Fruit fly (Drosophila melanogaster) whole organism, larva: Measurements from ENCODE around the gene SP1029.

Experiments
- noc ChIP-seq: fragments of 200-800 bp; sonication (Bioruptor generic); optimal IDR thresholded peaks from 3 replicates; lab custom pipeline; 2019; ENCODE audit warnings: missing biosample characterization, mild to moderate bottlenecking, missing genetic modification characterization, moderate library complexity

The SP1029 gene

DNA sequence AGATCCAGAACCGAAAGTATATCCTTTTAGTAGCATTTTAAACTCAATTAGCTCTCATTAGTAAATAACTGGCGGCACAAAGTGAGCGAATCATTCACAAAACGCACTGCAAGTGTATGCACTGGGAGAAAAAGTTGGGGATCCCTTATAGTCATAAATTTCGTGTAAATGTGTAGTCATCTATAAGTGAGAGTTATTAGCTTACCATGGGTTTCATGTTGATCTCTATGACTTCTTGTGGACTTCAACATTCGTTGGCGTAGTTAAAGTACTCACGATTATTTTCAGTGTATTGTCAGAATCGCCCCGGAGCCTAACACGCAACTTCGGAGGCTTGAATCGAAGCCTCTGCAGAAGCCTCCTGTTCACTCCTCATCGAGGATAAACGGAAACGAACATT is 26.8 kb upstream of the SP1029 start:
- no peak for TF ChIP-seq noc

DNA sequence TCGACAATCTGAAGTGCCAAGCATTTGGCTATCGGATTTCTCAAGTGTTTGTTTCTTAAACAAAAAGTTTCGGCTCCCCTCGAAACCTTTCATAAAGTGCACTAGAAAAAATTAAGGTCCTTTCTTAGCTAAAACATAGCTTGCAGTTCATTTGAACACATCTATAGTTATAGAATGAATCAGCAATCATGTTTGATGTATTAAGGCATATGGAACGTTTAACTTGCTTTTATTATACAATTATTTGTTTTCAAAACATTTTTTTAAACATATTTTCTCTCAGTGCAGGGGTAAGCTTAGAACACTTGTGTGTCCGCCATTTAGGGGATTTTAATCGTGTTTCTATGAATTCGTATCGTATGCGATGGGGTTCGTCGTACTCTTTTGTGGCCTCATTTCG is 24.3 kb upstream of the SP1029 start:
- no peak for TF ChIP-seq noc

DNA sequence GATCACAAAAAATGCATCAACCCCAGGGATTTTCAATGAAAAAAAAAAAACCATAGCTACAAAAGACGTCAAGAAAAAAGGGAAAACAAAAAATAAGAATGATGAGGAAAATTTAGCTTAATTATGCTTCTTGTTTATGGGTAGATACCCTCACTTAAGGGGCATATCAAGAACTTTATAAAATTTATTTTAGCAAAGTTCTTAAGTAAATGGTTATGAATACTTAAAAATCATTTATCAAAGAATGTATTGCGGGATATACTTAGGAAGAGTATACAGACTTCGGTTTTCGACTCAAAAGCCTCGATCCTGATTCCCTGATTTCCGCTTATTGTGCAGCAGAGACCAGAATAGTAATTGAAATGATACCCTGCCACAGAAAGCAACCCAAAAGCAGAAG is 22.8 kb upstream of the SP1029 start:
- no peak for TF ChIP-seq noc

DNA sequence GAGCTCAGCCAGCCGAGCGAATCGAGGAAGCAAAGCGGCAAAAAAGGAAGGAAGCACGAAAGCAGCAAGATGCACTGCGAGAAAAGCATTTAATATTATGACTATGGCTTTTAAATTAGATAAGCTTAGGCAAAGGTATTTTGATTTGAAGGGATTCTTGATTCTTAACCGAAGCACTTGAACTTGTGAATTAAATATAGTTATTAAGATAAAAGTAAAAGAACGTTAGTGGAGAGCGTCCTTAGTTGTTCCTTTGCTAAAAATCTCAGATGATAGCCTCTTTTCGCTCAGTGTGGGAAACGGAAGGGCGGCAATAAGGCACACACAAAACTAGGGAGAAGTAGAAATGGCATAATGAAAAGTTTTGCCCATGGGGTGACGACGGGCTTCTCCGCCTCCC is 19.0 kb upstream of the SP1029 start:
- TF ChIP-seq noc = no peak

DNA sequence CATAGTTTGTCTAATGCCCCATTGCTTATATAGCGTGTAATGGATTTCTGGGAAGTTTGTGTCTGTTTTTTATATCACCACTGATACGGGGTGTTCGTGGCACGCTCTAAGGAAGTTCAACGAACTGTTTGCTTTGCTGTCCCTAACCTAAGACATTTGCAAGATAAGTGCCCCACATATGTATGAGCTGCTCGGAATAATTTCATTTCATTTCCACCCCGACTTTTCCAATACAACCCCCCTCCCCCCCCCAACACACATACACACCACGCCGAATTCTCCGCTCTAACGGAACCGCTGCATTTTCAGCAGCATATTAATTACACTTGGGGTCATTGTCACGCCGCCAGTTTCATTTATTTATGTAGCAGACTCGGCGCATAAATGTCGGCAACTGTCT is 17.8 kb upstream of the SP1029 start:
- no peak for TF ChIP-seq noc

DNA sequence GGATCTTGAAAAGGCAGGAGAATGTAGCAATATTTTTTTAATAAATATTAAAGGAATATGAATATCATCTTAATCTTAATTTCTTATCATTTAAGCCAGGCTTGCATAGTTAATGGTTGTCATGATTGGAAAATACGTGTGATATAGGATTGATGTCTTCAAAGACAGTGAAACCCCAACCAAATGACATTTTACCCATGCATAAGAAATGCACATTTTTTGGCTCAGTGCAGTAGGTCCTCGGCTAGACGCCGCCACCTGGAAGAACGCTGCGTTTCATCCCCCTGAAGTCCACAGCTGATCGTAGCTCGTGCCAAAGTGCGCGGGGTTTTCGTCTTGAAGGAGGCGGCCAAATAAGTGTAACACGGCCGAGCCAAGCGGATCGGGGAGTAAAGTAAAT is 16.4 kb upstream of the SP1029 start:
- no peak for TF ChIP-seq noc

DNA sequence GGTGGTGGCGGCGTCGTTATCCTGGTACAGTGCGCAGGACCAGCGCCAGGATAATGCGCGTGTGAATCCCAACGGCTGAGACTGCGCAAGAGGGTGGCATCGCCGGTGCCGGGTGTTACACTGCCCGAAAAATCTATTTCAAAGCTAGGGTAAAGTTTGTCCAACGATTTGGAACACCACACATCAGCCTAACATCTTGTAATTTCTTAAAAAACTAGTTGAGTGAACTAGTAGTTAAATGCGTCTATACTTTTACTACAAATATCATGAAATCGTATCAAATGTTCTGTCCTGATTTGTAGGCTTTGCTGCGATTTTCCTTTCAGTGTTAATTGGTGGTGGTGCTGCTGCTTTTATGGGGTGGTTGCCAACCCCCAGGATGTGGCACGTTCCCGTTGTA is 14.8 kb upstream of the SP1029 start:
- TF ChIP-seq noc = no peak

DNA sequence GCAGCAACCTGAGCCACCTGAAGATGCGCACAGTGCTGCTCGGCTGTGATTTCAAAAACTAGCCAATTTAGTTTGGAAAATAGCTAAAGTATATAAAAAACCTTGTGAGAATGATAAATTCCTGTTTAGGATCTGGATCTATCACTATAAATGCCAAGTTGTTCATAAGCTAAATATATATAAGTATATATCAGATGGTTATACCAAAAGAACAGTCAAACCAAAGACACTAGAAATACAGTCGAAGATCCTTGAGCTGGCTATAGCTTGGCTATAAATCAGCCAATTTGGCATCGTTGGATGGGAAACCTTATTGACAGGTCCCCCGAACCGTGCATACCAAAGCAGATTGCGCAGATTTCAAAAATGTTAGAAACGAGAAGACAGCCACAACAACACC is 13.0 kb upstream of the SP1029 start:
- TF ChIP-seq noc = no peak

DNA sequence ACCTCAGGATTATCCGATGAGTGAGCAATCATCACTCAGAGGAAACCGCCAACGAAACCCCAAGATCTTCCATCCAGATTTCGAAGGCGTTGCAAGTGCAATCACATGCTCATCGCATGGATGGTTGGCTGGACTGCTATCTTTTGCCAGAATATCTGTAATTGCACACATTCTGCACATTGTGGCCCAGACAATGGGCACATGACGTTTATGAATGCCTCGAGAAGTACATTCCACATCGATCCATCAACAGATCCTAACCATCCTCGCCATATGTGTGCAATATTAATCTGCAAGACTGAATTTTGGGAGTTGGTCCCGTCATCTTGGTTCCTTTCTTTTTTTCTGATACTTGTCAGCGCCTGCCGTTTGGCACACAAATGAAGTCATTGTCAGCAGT is 12.2 kb upstream of the SP1029 start:
- TF ChIP-seq noc = no peak

DNA sequence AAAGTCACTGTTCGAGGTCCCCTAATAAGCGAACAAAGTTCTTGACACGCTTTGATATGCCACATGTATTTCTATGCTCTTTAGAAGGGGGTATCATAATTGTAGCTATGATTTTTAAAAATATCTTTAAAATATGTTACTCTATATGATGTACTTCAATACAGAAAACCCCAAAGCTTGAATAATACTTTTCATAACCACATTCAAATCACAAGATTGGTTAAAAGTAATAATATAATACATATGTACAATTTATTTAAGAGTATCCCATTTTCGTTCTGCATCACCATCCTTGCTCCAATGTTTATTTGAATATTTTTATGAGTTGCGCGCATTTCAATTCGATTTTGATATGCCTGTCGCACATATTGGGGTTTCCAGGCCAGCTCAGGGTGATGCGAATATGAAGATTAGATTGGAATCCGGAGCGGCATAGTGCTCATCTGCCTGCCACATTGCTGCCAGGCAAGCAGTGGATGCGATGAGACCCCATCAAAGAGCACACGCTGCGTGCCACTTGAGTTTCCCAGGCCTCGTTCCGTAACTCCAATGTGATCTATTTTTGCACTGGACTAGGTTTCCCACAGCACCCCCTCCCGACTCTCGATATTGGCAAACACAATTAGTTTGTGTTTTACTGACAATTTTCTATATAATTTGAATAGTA is 9.3 kb upstream of the SP1029 start:
- no peak for TF ChIP-seq noc

DNA sequence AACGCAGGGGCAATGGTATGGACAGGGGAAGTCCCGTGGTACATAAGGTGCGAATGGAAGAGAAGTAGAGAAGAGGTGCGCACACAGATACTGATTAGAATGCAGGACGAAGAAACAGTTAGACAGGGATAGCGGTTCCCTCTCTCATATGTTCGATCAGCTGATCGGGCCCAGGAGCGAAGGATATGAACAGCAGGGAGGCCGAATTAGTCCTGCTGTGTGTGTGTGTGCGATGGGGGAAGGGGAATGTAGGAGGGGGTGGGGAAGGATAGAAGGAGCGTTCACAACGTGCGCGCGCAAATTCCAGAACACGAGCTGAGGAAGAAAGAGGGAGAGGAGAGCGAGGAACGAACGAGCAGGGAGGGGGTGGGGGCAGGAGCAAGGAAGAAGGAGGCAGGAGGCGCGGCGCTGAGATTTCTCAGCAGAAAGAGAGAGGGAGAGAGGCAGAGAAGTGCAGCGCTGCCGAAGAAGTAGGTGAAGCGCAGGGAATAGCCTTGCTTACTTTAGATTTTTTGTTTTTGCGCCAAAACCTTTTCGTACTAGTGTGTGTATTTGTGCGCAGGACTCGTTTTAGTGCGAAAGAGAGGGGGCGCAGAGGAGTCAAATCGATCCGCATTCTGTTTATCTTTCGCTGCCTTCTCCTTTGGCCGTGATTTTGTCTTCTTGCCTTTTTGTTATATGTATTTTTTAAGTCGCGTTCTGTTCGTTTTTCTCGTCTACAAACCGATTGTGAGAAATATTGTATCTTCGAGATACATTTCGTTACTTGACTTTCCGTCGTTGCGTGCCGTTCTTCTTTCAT is 7.8 kb upstream of the SP1029 start:
- no peak for TF ChIP-seq noc

DNA sequence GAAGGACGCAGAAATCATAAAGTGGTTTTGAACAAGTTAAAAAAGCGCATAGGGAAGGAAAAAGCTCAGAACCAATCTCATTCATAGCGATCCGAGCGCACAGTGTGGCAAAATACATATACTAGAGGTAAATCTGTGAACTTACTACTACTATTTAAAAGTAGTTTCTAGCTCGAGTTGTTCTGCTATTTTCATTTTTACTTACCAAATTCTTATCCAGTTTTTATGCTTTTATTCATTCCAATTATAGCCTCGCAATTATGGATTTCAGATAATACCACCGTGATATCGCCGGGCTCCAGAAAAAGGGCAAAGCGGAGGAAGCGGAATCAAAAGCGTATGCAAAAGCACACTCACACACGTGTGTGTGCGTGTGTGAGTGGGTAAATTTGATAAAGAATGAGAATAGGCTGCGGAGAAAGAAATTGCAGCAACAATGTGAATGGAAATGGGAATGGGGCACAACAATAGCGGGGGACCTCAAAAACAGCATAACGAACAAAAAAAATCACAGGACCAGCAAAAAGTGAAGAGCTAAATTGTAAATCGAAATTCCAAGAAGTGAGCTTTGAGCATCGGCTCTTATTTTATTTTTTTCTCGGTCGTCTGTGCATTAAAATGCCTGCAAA is 6.7 kb upstream of the SP1029 start:
- TF ChIP-seq noc = no peak

DNA sequence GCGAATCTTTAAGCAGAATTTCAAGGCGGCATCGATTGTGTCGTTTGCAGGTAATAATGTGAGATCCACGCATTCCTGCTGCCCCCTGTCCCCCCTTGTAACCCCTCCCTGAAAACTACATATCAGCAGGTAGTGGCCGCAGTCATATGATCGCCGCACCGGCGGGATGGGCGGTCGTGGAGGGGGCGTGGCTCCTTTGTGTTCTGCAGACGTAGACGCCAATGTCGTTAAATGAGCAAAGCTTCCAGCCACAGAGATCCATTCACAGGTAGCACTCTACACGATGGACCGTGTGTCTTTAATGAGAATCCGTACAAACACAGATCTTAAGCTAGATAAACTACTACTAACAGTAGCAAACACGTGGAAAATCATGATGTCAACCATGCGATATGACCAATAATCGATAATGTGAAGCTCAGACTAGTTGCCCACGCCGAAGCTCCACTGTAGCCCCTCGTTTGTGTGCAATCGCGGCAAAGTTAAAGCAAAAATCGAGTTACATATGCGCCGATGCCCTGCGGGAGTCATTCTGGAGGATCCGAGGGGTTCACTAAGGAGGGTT is 5.8 kb upstream of the SP1029 start, which contains the start of gene CG45544:
TSS of gene CG45544 (plus strand) at position 523 of the 565 bp plus-strand sequence.
- TF ChIP-seq noc = no peak

DNA sequence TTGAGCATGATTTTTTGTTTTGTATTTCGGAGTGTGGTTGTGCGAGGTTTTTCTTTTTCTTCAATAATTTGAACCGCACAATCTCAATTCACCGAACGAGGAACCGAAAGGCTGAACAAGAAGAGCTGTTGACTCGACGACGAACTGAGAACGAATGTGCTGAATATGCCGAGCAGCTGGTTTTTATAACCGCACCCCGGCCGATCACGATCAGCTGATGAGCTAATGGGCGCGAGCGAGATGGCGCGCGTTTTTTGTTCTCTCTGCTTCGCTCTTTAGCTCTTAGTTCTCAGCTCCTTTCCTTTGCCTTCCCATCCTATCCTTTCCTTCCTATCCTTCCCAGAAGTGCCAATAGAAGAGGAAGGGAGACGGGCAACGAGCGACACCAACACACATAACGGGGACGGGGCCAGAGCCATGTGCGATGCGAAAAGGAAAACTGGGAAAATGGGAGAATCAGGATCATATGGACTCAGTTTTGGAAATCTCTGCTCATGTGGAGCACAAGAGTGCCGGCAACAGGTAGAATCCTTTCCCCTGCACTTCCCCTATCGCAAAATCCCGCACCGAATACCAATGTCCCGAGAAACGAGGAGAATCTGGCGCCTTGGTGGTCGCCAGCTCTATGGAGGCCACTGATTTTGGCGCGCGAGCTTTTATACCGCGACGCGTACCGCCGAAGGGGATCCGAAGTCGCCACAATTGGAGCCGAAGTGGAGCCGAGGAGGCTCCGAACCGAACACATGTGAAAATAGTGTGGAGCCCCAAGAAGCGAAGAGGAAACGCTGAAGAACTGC is 5.1 kb upstream of the SP1029 start, which contains the start of gene stg:
TSS of gene stg (minus strand) at position 635 of the 797 bp plus-strand sequence.
- TF ChIP-seq noc = no peak

DNA sequence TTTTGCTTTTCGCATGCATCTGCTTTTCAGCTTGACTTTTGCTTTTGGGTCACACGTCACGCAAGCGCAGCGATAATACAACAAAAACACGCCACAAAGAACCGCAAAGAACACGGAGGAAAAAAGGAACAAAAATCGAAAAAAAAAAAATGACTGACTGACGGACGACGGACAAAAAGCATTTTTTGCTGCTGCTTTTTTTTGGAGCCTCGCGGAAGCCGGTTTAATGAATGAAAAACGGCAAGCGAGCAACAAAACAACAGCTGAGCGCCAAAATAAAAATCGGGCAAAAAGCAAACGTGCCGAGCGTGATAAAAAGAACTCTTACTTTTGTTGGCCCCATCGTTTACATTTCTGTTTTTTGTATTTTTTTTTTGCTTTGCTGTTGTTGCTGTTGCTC is 4.1 kb upstream of the SP1029 start:
- TF ChIP-seq noc = no peak

DNA sequence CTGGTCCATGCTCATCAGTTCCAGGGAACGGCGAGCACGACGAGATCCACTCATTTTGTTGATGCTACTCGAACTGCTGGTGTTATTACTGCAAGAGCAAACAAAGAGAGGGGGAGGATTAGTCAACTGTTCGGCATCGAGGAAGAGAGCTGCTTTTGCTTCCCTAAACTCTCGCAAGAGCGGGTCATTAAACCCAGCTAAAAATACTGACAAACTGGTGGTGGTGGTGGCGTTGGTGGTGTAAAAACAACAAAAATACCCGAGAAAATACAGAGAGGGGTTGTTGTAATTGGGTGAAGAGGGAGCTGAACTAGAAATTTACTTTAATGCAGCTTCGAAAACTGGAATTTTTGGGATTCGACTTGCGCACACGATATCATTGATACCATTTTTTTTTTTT is 3.6 kb upstream of the SP1029 start:
- no peak for TF ChIP-seq noc

DNA sequence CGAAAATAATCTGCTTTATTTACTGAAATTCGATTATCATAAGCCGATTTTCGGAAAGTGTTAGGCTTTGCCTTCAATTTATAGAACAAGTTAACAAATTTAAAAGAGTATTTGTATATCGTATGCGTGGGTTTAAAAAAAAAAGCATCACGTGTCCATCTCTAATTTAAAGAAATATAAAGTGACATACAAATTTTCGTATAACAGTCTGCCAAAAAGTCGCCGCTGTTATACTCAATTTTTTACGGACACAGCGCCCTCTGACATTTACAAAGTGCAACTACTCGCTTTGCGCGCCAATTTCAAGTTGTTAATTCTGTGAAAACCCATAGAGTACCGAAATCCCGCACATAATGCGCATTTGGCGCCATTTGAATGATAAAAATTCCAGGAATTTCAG is 1.2 kb upstream of the SP1029 start:
- TF ChIP-seq noc = no peak
